Worm (Caenorhabditis elegans) whole organism, L1 larva: ENCODE measurements around the gene dod-21.

ENCODE experiments used
- fos-1 ChIP-seq: fragments of 150-350 bp; optimal IDR thresholded peaks from 2 replicates; lab custom pipeline; 2014; ENCODE audit warnings: missing biosample characterization, missing genetic modification characterization
- nhr-90 ChIP-seq: sonication (generic microtip); optimal IDR thresholded peaks from 2 replicates; lab custom pipeline; 2016; ENCODE audit warnings: mild to moderate bottlenecking, missing genetic modification characterization, missing compliant biosample characterization; ENCODE audit not compliant: poor library complexity
- skn-1 ChIP-seq: fragments of 150-350 bp; optimal IDR thresholded peaks from 2 replicates; lab custom pipeline; 2014; ENCODE audit warnings: missing biosample characterization, missing genetic modification characterization
- unc-62 ChIP-seq: fragments of 150-350 bp; optimal IDR thresholded peaks from 2 replicates; lab custom pipeline; 2014; ENCODE audit warnings: missing biosample characterization, missing genetic modification reagents, missing genetic modification characterization

- TF ChIP-seq unc-62 (GFP tag; lab: Kevin White, UChicago) (no peak), nhr-90 (no peak), fos-1 (tag; lab: Kevin White, UChicago) (no peak), skn-1 (tag; lab: Kevin White, UChicago) (no peak)
These were observed 44.3 kb upstream of the dod-21 start, which contains the start of gene K08D8.1 for ce11 chrIV:12892194-12892593.
